Worm (Caenorhabditis elegans) whole organism, L1 larva: ENCODE measurements around the gene apc-2.

Source experiments
- C04F5.9 ChIP-seq: sonication (generic microtip); optimal IDR thresholded peaks from 2 replicates; lab custom pipeline; 2016; ENCODE audit warnings: missing genetic modification characterization, missing compliant biosample characterization
- C34B4.2 ChIP-seq: sonication (generic microtip); optimal IDR thresholded peaks from 2 replicates; lab custom pipeline; 2017; ENCODE audit warnings: mild to moderate bottlenecking, missing genetic modification characterization, missing compliant biosample characterization
- F16B12.6 ChIP-seq: fragments of 150-350 bp; optimal IDR thresholded peaks from 2 replicates; lab custom pipeline; 2014; ENCODE audit warnings: missing biosample characterization, missing genetic modification characterization
- aha-1 ChIP-seq: fragments of 150-350 bp; optimal IDR thresholded peaks from 2 replicates; lab custom pipeline; 2014; ENCODE audit warnings: missing biosample characterization, missing genetic modification characterization
- aly-2 ChIP-seq: fragments of 150-350 bp; optimal IDR thresholded peaks from 2 replicates; lab custom pipeline; 2014; ENCODE audit warnings: missing biosample characterization, missing genetic modification characterization
- ama-1 ChIP-seq: fragments of 150-350 bp; optimal IDR thresholded peaks from 2 replicates; lab custom pipeline; 2014
- blmp-1 ChIP-seq: fragments of 150-350 bp; optimal IDR thresholded peaks from 2 replicates; lab custom pipeline; 2014; ENCODE audit warnings: missing biosample characterization, missing genetic modification characterization
- ceh-8 ChIP-seq: fragments of 200-800 bp; sonication (Bioruptor generic); optimal IDR thresholded peaks from 2 replicates; lab custom pipeline; 2018; ENCODE audit warnings: mild to moderate bottlenecking, missing genetic modification characterization, moderate library complexity, missing compliant biosample characterization
- ceh-90 ChIP-seq: sonication (generic microtip); optimal IDR thresholded peaks from 2 replicates; lab custom pipeline; 2016; ENCODE audit warnings: missing genetic modification characterization, missing compliant biosample characterization
- ces-1 ChIP-seq: fragments of 150-350 bp; optimal IDR thresholded peaks from 2 replicates; lab custom pipeline; 2014; ENCODE audit warnings: missing biosample characterization, missing genetic modification reagents, missing genetic modification characterization
- dpl-1 ChIP-seq, 3 experiments: fragments of 150-350 bp in 2 of 3; sonication (generic microtip) in 1 of 3; optimal IDR thresholded peaks; 2 replicates each; lab custom pipeline; 2014 to 2017; ENCODE audit warnings: missing biosample characterization in 3 of 3, missing genetic modification characterization in 3 of 3, missing genetic modification reagents in 3 of 3
- efl-1 ChIP-seq, 4 experiments: fragments of 150-350 bp; optimal IDR thresholded peaks in 3 of 4; peaks in 1 of 4; 1 replicate in 1 of 4; 2 replicates in 3 of 4; lab custom pipeline; 2014; ENCODE audit warnings: missing biosample characterization in 2 of 4, missing genetic modification characterization in 2 of 4, missing genetic modification reagents in 2 of 4
- efl-3 ChIP-seq: fragments of 200-800 bp; sonication (Bioruptor generic); optimal IDR thresholded peaks from 2 replicates; lab custom pipeline; 2018; ENCODE audit warnings: mild to moderate bottlenecking, missing genetic modification characterization, missing compliant biosample characterization
- egl-27 ChIP-seq, 2 experiments: fragments of 150-350 bp in 1 of 2; sonication (generic microtip); optimal IDR thresholded peaks; 3 replicates each; lab custom pipeline; 2017 to 2018; ENCODE audit warnings: missing biosample characterization in 2 of 2, missing genetic modification characterization in 2 of 2, missing genetic modification reagents in 2 of 2
- fkh-10 ChIP-seq: sonication (generic microtip); optimal IDR thresholded peaks from 2 replicates; lab custom pipeline; 2017; ENCODE audit warnings: missing biosample characterization, missing genetic modification reagents, missing genetic modification characterization
- grh-1 ChIP-seq: fragments of 200-800 bp; sonication (Bioruptor generic); IDR thresholded peaks from 2 replicates; pipeline ENCODE4 v1.3.6; 2022; ENCODE audit warnings: missing genetic modification reagents, missing genetic modification characterization, missing compliant biosample characterization
- hlh-17 ChIP-seq: fragments of 200-800 bp; sonication (Bioruptor generic); optimal IDR thresholded peaks from 2 replicates; lab custom pipeline; 2018; ENCODE audit warnings: missing genetic modification characterization, mild to moderate bottlenecking, missing compliant biosample characterization, moderate library complexity, borderline replicate concordance
- hlh-4 ChIP-seq: sonication (generic microtip); optimal IDR thresholded peaks from 2 replicates; lab custom pipeline; 2016; ENCODE audit warnings: mild to moderate bottlenecking, missing genetic modification characterization, missing compliant biosample characterization
- hpl-2 ChIP-seq: fragments of 150-350 bp; optimal IDR thresholded peaks from 2 replicates; lab custom pipeline; 2014; ENCODE audit warnings: missing biosample characterization, missing genetic modification reagents, missing genetic modification characterization
- isw-1 ChIP-seq: fragments of 200-800 bp; sonication (Bioruptor generic); IDR thresholded peaks from 2 replicates; pipeline ENCODE4 v1.3.6; 2022; ENCODE audit warnings: missing genetic modification characterization, missing compliant biosample characterization
- jun-1 ChIP-seq: fragments of 150-350 bp; optimal IDR thresholded peaks from 2 replicates; lab custom pipeline; 2014; ENCODE audit warnings: missing biosample characterization, missing genetic modification reagents, missing genetic modification characterization
- lin-13 ChIP-seq: fragments of 150-350 bp; optimal IDR thresholded peaks from 2 replicates; lab custom pipeline; 2014; ENCODE audit warnings: missing biosample characterization, missing genetic modification reagents, missing genetic modification characterization
- lin-35 ChIP-seq, 2 experiments: fragments of 150-350 bp; optimal IDR thresholded peaks; 2 replicates each; lab custom pipeline; 2014; ENCODE audit warnings: missing biosample characterization in 2 of 2, missing genetic modification characterization in 2 of 2, missing genetic modification reagents in 2 of 2
- lin-39 ChIP-seq: fragments of 150-350 bp; optimal IDR thresholded peaks from 2 replicates; lab custom pipeline; 2014; ENCODE audit warnings: missing biosample characterization, missing genetic modification reagents, missing genetic modification characterization
- lir-3 ChIP-seq: sonication (generic microtip); optimal IDR thresholded peaks from 2 replicates; lab custom pipeline; 2016; ENCODE audit warnings: mild to moderate bottlenecking, missing genetic modification characterization, moderate library complexity, missing compliant biosample characterization; ENCODE audit not compliant: poor library complexity
- lsy-2 ChIP-seq, 2 experiments: fragments of 150-350 bp; optimal IDR thresholded peaks; 2 replicates each; lab custom pipeline; 2014; ENCODE audit warnings: missing biosample characterization in 2 of 2, missing genetic modification characterization in 2 of 2
- mab-9 ChIP-seq: fragments of 200-800 bp; sonication (Bioruptor generic); IDR thresholded peaks from 2 replicates; pipeline ENCODE4 v1.3.6; 2022; ENCODE audit warnings: missing genetic modification reagents, missing genetic modification characterization, missing compliant biosample characterization
- mef-2 ChIP-seq: fragments of 150-350 bp; optimal IDR thresholded peaks from 2 replicates; lab custom pipeline; 2014; ENCODE audit warnings: missing biosample characterization, missing genetic modification characterization
- mep-1 ChIP-seq: fragments of 150-350 bp; optimal IDR thresholded peaks from 2 replicates; lab custom pipeline; 2014; ENCODE audit warnings: missing biosample characterization, missing genetic modification characterization
- nhr-19 ChIP-seq: fragments of 200-800 bp; sonication (Bioruptor generic); conservative IDR thresholded peaks from 2 replicates; pipeline ENCODE4 v1.3.6; 2022; ENCODE audit warnings: missing genetic modification characterization, missing compliant biosample characterization
- nhr-20 ChIP-seq: sonication (generic microtip); optimal IDR thresholded peaks from 2 replicates; lab custom pipeline; 2016; ENCODE audit warnings: mild to moderate bottlenecking, missing genetic modification characterization, missing compliant biosample characterization
- nhr-237 ChIP-seq: fragments of 150-350 bp; optimal IDR thresholded peaks from 2 replicates; lab custom pipeline; 2014; ENCODE audit warnings: missing biosample characterization, missing genetic modification characterization
- nhr-71 ChIP-seq: sonication (generic microtip); optimal IDR thresholded peaks from 2 replicates; lab custom pipeline; 2016; ENCODE audit warnings: mild to moderate bottlenecking, missing genetic modification characterization, moderate library complexity, missing compliant biosample characterization
- nhr-76 ChIP-seq: sonication (generic microtip); optimal IDR thresholded peaks from 2 replicates; lab custom pipeline; 2017; ENCODE audit warnings: missing biosample characterization, missing genetic modification characterization
- nhr-77 ChIP-seq: fragments of 150-350 bp; optimal IDR thresholded peaks from 2 replicates; lab custom pipeline; 2014; ENCODE audit warnings: missing biosample characterization, missing genetic modification characterization
- nhr-84 ChIP-seq: sonication (generic microtip); optimal IDR thresholded peaks from 2 replicates; lab custom pipeline; 2017; ENCODE audit warnings: missing biosample characterization, missing genetic modification characterization
- nhr-85 ChIP-seq: sonication (generic microtip); peaks from one replicate; lab custom pipeline; 2016; ENCODE audit warnings: missing genetic modification characterization, inconsistent platforms, missing compliant biosample characterization
- nhr-90 ChIP-seq: sonication (generic microtip); optimal IDR thresholded peaks from 2 replicates; lab custom pipeline; 2016; ENCODE audit warnings: mild to moderate bottlenecking, missing genetic modification characterization, missing compliant biosample characterization; ENCODE audit not compliant: poor library complexity
- pax-3 ChIP-seq: fragments of 200-800 bp; sonication (Bioruptor generic); optimal IDR thresholded peaks from 2 replicates; lab custom pipeline; 2018; ENCODE audit warnings: mild to moderate bottlenecking, missing genetic modification characterization, moderate library complexity, missing compliant biosample characterization
- rnt-1 ChIP-seq: sonication (generic microtip); optimal IDR thresholded peaks from 2 replicates; lab custom pipeline; 2016; ENCODE audit warnings: mild to moderate bottlenecking, missing genetic modification characterization, moderate library complexity, missing compliant biosample characterization
- snpc-4 ChIP-seq: fragments of 150-350 bp; optimal IDR thresholded peaks from 2 replicates; lab custom pipeline; 2014; ENCODE audit warnings: missing biosample characterization, missing genetic modification characterization
- snu-23 ChIP-seq: sonication (generic microtip); optimal IDR thresholded peaks from 2 replicates; lab custom pipeline; 2016; ENCODE audit warnings: missing genetic modification characterization, missing compliant biosample characterization
- sptf-1 ChIP-seq: fragments of 150-350 bp; optimal IDR thresholded peaks from 2 replicates; lab custom pipeline; 2014; ENCODE audit warnings: missing biosample characterization, missing genetic modification characterization
- sup-37 ChIP-seq: fragments of 200-800 bp; sonication (Bioruptor generic); optimal IDR thresholded peaks from 2 replicates; lab custom pipeline; 2018; ENCODE audit warnings: mild to moderate bottlenecking, missing genetic modification characterization, missing compliant biosample characterization
- tbx-2 ChIP-seq: sonication (generic microtip); optimal IDR thresholded peaks from 2 replicates; lab custom pipeline; 2016; ENCODE audit warnings: missing genetic modification characterization, missing compliant biosample characterization
- tlp-1 ChIP-seq: fragments of 150-350 bp; optimal IDR thresholded peaks from 2 replicates; lab custom pipeline; 2014; ENCODE audit warnings: missing biosample characterization, missing genetic modification characterization
- unc-130 ChIP-seq: fragments of 150-350 bp; optimal IDR thresholded peaks from 2 replicates; lab custom pipeline; 2017; ENCODE audit warnings: missing biosample characterization, missing genetic modification characterization, inconsistent platforms
- vab-15 ChIP-seq: sonication (generic microtip); optimal IDR thresholded peaks from 2 replicates; lab custom pipeline; 2017; ENCODE audit warnings: missing genotype, mild to moderate bottlenecking, missing genetic modification characterization, missing compliant biosample characterization
- xbp-1 ChIP-seq: sonication (generic microtip); optimal IDR thresholded peaks from 2 replicates; lab custom pipeline; 2016; ENCODE audit warnings: missing genetic modification characterization, missing compliant biosample characterization
- zip-4 ChIP-seq: fragments of 200-800 bp; sonication (Bioruptor generic); optimal IDR thresholded peaks from 2 replicates; lab custom pipeline; 2018; ENCODE audit warnings: mild to moderate bottlenecking, missing genetic modification characterization, moderate library complexity, missing compliant biosample characterization
- ztf-11 ChIP-seq, 2 experiments: sonication (generic microtip); optimal IDR thresholded peaks; 2 replicates each; lab custom pipeline; 2016 to 2017; ENCODE audit warnings: missing genetic modification characterization in 2 of 2, missing biosample characterization in 1 of 2, missing compliant biosample characterization in 1 of 2
- ztf-4 ChIP-seq: fragments of 150-350 bp; optimal IDR thresholded peaks from 2 replicates; lab custom pipeline; 2014; ENCODE audit warnings: missing biosample characterization, missing genetic modification characterization

The apc-2 gene

ce11 chrIII:8109459-8110057, 29.1 kb downstream of the apc-2 start:
- TF ChIP-seq ztf-4 (tag; lab: Kevin White, UChicago) (no peak), mep-1 (peak; percentile 75), xbp-1 (tag; lab: Kevin White, UChicago) (peak; percentile 68), aly-2 (tag; lab: Kevin White, UChicago) (peak; percentile 63), efl-1 (optimal IDR thresholded peaks at IDR 0.05; lab: Kevin White, UChicago) (peak; percentile 62 to 68), efl-1 (GFP tag; optimal IDR thresholded peaks at IDR 0.05 in 1 of 2; lab: Kevin White, UChicago) (peak; percentile 50 to 96), vab-15 (tag; lab: Kevin White, UChicago) (peak; percentile 55), mef-2 (tag; lab: Kevin White, UChicago) (no peak), C34B4.2 (tag; lab: Kevin White, UChicago) (no peak), egl-27 (tag; optimal IDR thresholded peaks at IDR 0.05; lab: Kevin White, UChicago) (peak in 1 of 2 experiments; percentile 9), ztf-11 (tag; optimal IDR thresholded peaks at IDR 0.05; lab: Kevin White, UChicago) (peak in 1 of 2 experiments; percentile 51), ama-1 (no peak), nhr-84 (tag; lab: Kevin White, UChicago) (no peak), fkh-10 (GFP tag; lab: Kevin White, UChicago) (peak; percentile 60), nhr-20 (tag; lab: Kevin White, UChicago) (peak; percentile 78), lin-13 (GFP tag; lab: Kevin White, UChicago) (peak; percentile 1), ces-1 (no peak), nhr-76 (tag; lab: Kevin White, UChicago) (no peak), rnt-1 (peak; percentile 86), grh-1 (GFP tag; lab: Robert Waterston, UW) (no peak), nhr-71 (tag; lab: Kevin White, UChicago) (peak; percentile 81), blmp-1 (tag; lab: Kevin White, UChicago) (peak; percentile 19), sup-37 (GFP tag; lab: Kevin White, UChicago) (peak; percentile 31), tbx-2 (tag; lab: Kevin White, UChicago) (peak; percentile 67), F16B12.6 (peak; percentile 11), lsy-2 (tag; optimal IDR thresholded peaks at IDR 0.05; lab: Kevin White, UChicago) (peak; percentile 70 to 89), C04F5.9 (peak; percentile 34), sptf-1 (tag; lab: Kevin White, UChicago) (no peak), isw-1 (peak; percentile 29; the same call in 1 of the 2 replicates), lin-35 (GFP tag; optimal IDR thresholded peaks at IDR 0.05; lab: Kevin White, UChicago) (peak; percentile 66 to 85), snpc-4 (tag; lab: Kevin White, UChicago) (peak; percentile 24), ceh-8 (peak; percentile 20), snu-23 (GFP tag; lab: Kevin White, UChicago) (peak; percentile 86), mab-9 (GFP tag; lab: Robert Waterston, UW) (0 out of 2 replicates have a peak, but pooled peaks have one; percentile 24), nhr-90 (tag; lab: Kevin White, UChicago) (peak; percentile 68), hpl-2 (GFP tag; lab: Kevin White, UChicago) (no peak), aha-1 (tag; lab: Kevin White, UChicago) (no peak), pax-3 (peak; percentile 55), dpl-1 (GFP tag; optimal IDR thresholded peaks at IDR 0.05; lab: Kevin White, UChicago) (peak; percentile 37 to 59 (median 56)), zip-4 (GFP tag; lab: Kevin White, UChicago) (peak; percentile 12), jun-1 (tag; lab: Kevin White, UChicago) (peak; percentile 42), hlh-4 (tag; lab: Kevin White, UChicago) (no peak), nhr-19 (GFP tag; lab: Robert Waterston, UW) (peak; percentile 74), lin-39 (tag; lab: Kevin White, UChicago) (no peak), ceh-90 (tag; lab: Kevin White, UChicago) (no peak), hlh-17 (GFP tag; lab: Kevin White, UChicago) (no peak), nhr-77 (tag; lab: Kevin White, UChicago) (peak; percentile 58), unc-130 (peak; percentile 49), nhr-85 (tag; lab: Kevin White, UChicago) (peak; percentile 78), tlp-1 (tag; lab: Kevin White, UChicago) (no peak), efl-3 (GFP tag; lab: Kevin White, UChicago) (no peak), lir-3 (tag; lab: Kevin White, UChicago) (peak; percentile 41), nhr-237 (no peak)
